Fruit fly (Drosophila melanogaster): ENCODE data around the gene Aptx.

- no peak for TF ChIP-seq Sin3A (optimal IDR thresholded peaks at IDR 0.05)
- no peak for TF ChIP-seq psq (optimal IDR thresholded peaks at IDR 0.05)
- TF ChIP-seq ttk (optimal IDR thresholded peaks at IDR 0.05), result no peak
- TF ChIP-seq h (optimal IDR thresholded peaks at IDR 0.05), result no peak
- no peak for TF ChIP-seq insv (optimal IDR thresholded peaks at IDR 0.05)
- no peak for TF ChIP-seq Myc (optimal IDR thresholded peaks at IDR 0.05)
Measured at dm6 chr3R:19353751-19354150, 49.5 kb upstream of the Aptx start, which contains the start of gene CG43203.

Measured in Kc167 (cell line).